Fruit fly (Drosophila melanogaster): Measurements from ENCODE around the gene app.

app gene

dm6 chr3L:12277054-12277879, 10.6 kb upstream of the app start, which contains the start of the genes Sms and INPP5E (continued):
- TF ChIP-seq jigr1 (GFP tag; IDR thresholded peaks at IDR 0.05) (peak; percentile 83; the same call in 1 of the 3 replicates), CG17361 (GFP tag; IDR thresholded peaks at IDR 0.05) (peak; percentile 84), Adf1 (GFP tag; IDR thresholded peaks at IDR 0.05) (no peak), CG4328 (GFP tag; optimal IDR thresholded peaks at IDR 0.05) (peak; percentile 27), CG6254 (GFP tag; optimal IDR thresholded peaks at IDR 0.05) (peak; percentile 11), CG32767 (GFP tag; IDR thresholded peaks at IDR 0.05) (no peak), CG7271 (tag; optimal IDR thresholded peaks at IDR 0.05) (peak; percentile 27), wor (GFP tag; IDR thresholded peaks at IDR 0.05) (no peak), bsh (GFP tag; optimal IDR thresholded peaks at IDR 0.05) (peak in 1 of 2 experiments; percentile 50), CHES-1-like (GFP tag; optimal IDR thresholded peaks at IDR 0.05) (peak; percentile 16), dysf (GFP tag; IDR thresholded peaks at IDR 0.05) (peak; percentile 57; the same call in 2 of the 3 replicates), CG4424 (GFP tag; optimal IDR thresholded peaks at IDR 0.05) (peak; percentile 34), Dad (GFP tag; optimal IDR thresholded peaks at IDR 0.05) (no peak), Hr78 (GFP tag; optimal IDR thresholded peaks at IDR 0.05) (peak in 1 of 2 experiments; percentile 7), Fer2 (tag; optimal IDR thresholded peaks at IDR 0.05) (no peak), E2f1 (GFP tag; IDR thresholded peaks at IDR 0.05) (no peak; the same call in 1 of the 2 replicates), zen2 (GFP tag; IDR thresholded peaks at IDR 0.05; ENCODE audit: partially characterized antibody) (peak; percentile 58; the same call in 2 of the 3 replicates), CG1602 (GFP tag; optimal IDR thresholded peaks at IDR 0.05) (peak; percentile 65), crp (GFP tag; optimal IDR thresholded peaks at IDR 0.05) (peak in 1 of 2 experiments; percentile 5), ro (GFP tag; IDR thresholded peaks at IDR 0.05) (no peak), fd102C (GFP tag; optimal IDR thresholded peaks at IDR 0.05) (no peak), lab (GFP tag; optimal IDR thresholded peaks at IDR 0.05) (peak; percentile 50), CG9817 (tag; optimal IDR thresholded peaks at IDR 0.05) (peak; percentile 42), CG33557 (GFP tag; optimal IDR thresholded peaks at IDR 0.05) (peak; percentile 56), CG4282 (GFP tag; optimal IDR thresholded peaks at IDR 0.05) (no peak), CG34224 (GFP tag; IDR thresholded peaks at IDR 0.05; ENCODE audit: partially characterized antibody) (peak; percentile 80), sr (GFP tag; IDR thresholded peaks at IDR 0.05) (0 out of 3 replicates have a peak, but pooled peaks have one; percentile 24), Elba2 (GFP tag; optimal IDR thresholded peaks at IDR 0.05) (peak; percentile 11), CG18011 (GFP tag; optimal IDR thresholded peaks at IDR 0.05) (peak; percentile 34), fu2 (GFP tag; optimal IDR thresholded peaks at IDR 0.05) (no peak), CG14710 (tag; optimal IDR thresholded peaks at IDR 0.05) (peak; percentile 83), CG10462 (GFP tag; optimal IDR thresholded peaks at IDR 0.05) (peak; percentile 20), CG6791 (GFP tag; IDR thresholded peaks at IDR 0.05; ENCODE audit: partially characterized antibody) (peak; percentile 89), gfzf (GFP tag; optimal IDR thresholded peaks at IDR 0.05) (peak; percentile 12), Ada2b (GFP tag; IDR thresholded peaks at IDR 0.05) (no peak), CG17359 (tag; optimal IDR thresholded peaks at IDR 0.05) (peak; percentile 55), CG31365 (tag; optimal IDR thresholded peaks at IDR 0.05) (no peak), Mes4 (GFP tag; optimal IDR thresholded peaks at IDR 0.05) (no peak), cas (GFP tag; IDR thresholded peaks at IDR 0.05) (no peak), fd96Cb (tag; optimal IDR thresholded peaks at IDR 0.05) (peak; percentile 34), CG13775 (GFP tag; optimal IDR thresholded peaks at IDR 0.05) (peak; percentile 69), trem (tag; optimal IDR thresholded peaks at IDR 0.05) (peak; percentile 73), CG2202 (tag; optimal IDR thresholded peaks at IDR 0.05) (peak; percentile 11), Oli (tag; optimal IDR thresholded peaks at IDR 0.05) (peak; percentile 40), tup (GFP tag; optimal IDR thresholded peaks at IDR 0.05) (peak; percentile 5), crc (GFP tag; optimal IDR thresholded peaks at IDR 0.05) (no peak), Chrac-16 (GFP tag; optimal IDR thresholded peaks at IDR 0.05) (peak; percentile 58)

Measured in whole organism, embryonic.